Worm (Caenorhabditis elegans): ENCODE data around the gene gid-7.
A peak's percentile ranks its signal among the peaks of the same experiment; 100 is the strongest.

Gene gid-7

DNA sequence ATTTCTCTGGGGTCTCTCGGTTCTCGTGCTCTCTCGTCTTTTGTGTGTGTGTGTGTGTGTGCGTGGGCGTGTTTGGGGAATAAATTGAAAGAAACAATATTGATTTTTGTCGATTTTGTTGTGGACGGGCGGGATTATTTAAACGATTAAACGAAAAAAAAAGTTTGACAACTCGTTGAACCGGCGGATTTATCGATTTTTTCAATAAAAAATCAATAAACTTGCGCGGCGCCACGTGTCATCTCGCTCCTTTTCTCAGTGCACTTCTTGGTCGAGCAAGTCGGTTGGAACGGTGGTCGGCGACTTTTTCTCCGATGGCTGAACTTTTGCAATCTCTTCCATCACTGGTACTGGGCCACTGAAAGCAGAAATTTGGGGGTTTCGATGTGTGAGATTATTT is 43.9 kb downstream of the gid-7 start:
- TF ChIP-seq ztf-29 (GFP tag; IDR thresholded peaks at IDR 0.05) = no peak
- TF ChIP-seq T22C8.4 (GFP tag; IDR thresholded peaks at IDR 0.05) = peak; percentile 79
- TF ChIP-seq flt-1 (GFP tag; IDR thresholded peaks at IDR 0.05) = no peak
- TF ChIP-seq ref-1 (GFP tag; conservative IDR thresholded peaks at IDR 0.05) = no peak

DNA sequence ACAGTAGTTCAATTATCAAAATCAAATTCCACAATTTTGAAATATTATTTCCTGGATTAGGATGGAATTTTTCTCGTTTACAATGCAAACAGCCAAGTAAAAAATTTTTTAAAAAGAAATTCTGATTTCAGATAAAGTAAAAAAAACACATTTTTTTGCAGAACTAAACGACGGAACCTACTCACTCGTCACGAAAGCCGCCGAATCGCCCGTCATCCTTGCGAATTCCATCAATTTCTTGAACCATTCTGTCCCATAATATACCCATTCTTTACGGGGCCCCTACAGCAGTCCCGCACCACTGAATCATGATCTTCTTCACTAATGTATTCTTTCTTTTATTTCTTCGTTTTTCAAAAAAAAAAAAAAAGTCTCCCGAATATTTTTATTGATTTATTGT is 44.7 kb downstream of the gid-7 start:
- TF ChIP-seq ztf-23 (GFP tag; IDR thresholded peaks at IDR 0.05) = no peak
- no peak for TF ChIP-seq ref-1 (GFP tag; conservative IDR thresholded peaks at IDR 0.05)
- TF ChIP-seq klf-2 (GFP tag; conservative IDR thresholded peaks at IDR 0.05) = no peak
- TF ChIP-seq T22C8.4 (GFP tag; IDR thresholded peaks at IDR 0.05) = no peak
- no peak for TF ChIP-seq cog-1 (tag; optimal IDR thresholded peaks at IDR 0.05)
- TF ChIP-seq med-1 (GFP tag; optimal IDR thresholded peaks at IDR 0.05; ENCODE audit: insufficient read depth) = no peak
- no peak for TF ChIP-seq ztf-29 (GFP tag; IDR thresholded peaks at IDR 0.05)
- TF ChIP-seq tab-1 (GFP tag; IDR thresholded peaks at IDR 0.05) = no peak
- TF ChIP-seq flt-1 (GFP tag; IDR thresholded peaks at IDR 0.05) = no peak

- TF ChIP-seq ref-1 (GFP tag; conservative IDR thresholded peaks at IDR 0.05) = no peak
- TF ChIP-seq cog-1 (tag; optimal IDR thresholded peaks at IDR 0.05) = no peak
- TF ChIP-seq T22C8.4 (GFP tag; IDR thresholded peaks at IDR 0.05) = no peak
- no peak for TF ChIP-seq ztf-23 (GFP tag; IDR thresholded peaks at IDR 0.05)
- no peak for TF ChIP-seq flt-1 (GFP tag; IDR thresholded peaks at IDR 0.05)
- no peak for TF ChIP-seq tab-1 (GFP tag; IDR thresholded peaks at IDR 0.05)
- TF ChIP-seq klf-2 (GFP tag; conservative IDR thresholded peaks at IDR 0.05) = no peak
Observed at ce11 chrV:3711544-3711943, 45.3 kb downstream of the gid-7 start.

- TF ChIP-seq ref-1 (GFP tag; conservative IDR thresholded peaks at IDR 0.05) (no peak), T22C8.4 (GFP tag; IDR thresholded peaks at IDR 0.05) (no peak), flt-1 (GFP tag; IDR thresholded peaks at IDR 0.05) (no peak), med-1 (GFP tag; optimal IDR thresholded peaks at IDR 0.05; ENCODE audit: insufficient read depth) (no peak), ztf-29 (GFP tag; IDR thresholded peaks at IDR 0.05) (no peak), tab-1 (GFP tag; IDR thresholded peaks at IDR 0.05) (no peak), klf-2 (GFP tag; conservative IDR thresholded peaks at IDR 0.05) (no peak), cog-1 (tag; optimal IDR thresholded peaks at IDR 0.05) (no peak), ztf-23 (GFP tag; IDR thresholded peaks at IDR 0.05) (no peak)
Observed at ce11 chrV:3706893-3707292, 50.0 kb downstream of the gid-7 start.

- TF ChIP-seq klf-2 (GFP tag; conservative IDR thresholded peaks at IDR 0.05) (no peak), ztf-29 (GFP tag; IDR thresholded peaks at IDR 0.05) (no peak), med-1 (GFP tag; optimal IDR thresholded peaks at IDR 0.05; ENCODE audit: insufficient read depth) (no peak), tab-1 (GFP tag; IDR thresholded peaks at IDR 0.05) (no peak)
Observed at ce11 chrV:3706167-3706566, 50.7 kb downstream of the gid-7 start.

- TF ChIP-seq flt-1 (GFP tag; IDR thresholded peaks at IDR 0.05) (no peak), T22C8.4 (GFP tag; IDR thresholded peaks at IDR 0.05) (no peak)
Observed at ce11 chrV:3704688-3705087, 52.2 kb downstream of the gid-7 start, which contains the start of gene lin-40. lin-40 (plus strand) TSS chrV:3704988.

ce11 chrV:3703888-3704287 is 53.0 kb downstream of the gid-7 start:
- no peak for TF ChIP-seq med-1 (GFP tag; optimal IDR thresholded peaks at IDR 0.05; ENCODE audit: insufficient read depth)
- TF ChIP-seq flt-1 (GFP tag; IDR thresholded peaks at IDR 0.05) = peak; percentile 69; the same call in 1 of the 2 replicates
- TF ChIP-seq cog-1 (tag; optimal IDR thresholded peaks at IDR 0.05) = peak; percentile 11
- TF ChIP-seq ref-1 (GFP tag; conservative IDR thresholded peaks at IDR 0.05) = no peak
- no peak for TF ChIP-seq tab-1 (GFP tag; IDR thresholded peaks at IDR 0.05)

- TF ChIP-seq klf-2 (GFP tag; conservative IDR thresholded peaks at IDR 0.05) (no peak), flt-1 (GFP tag; IDR thresholded peaks at IDR 0.05) (no peak), ztf-29 (GFP tag; IDR thresholded peaks at IDR 0.05) (no peak), cog-1 (tag; optimal IDR thresholded peaks at IDR 0.05) (no peak), tab-1 (GFP tag; IDR thresholded peaks at IDR 0.05) (no peak), T22C8.4 (GFP tag; IDR thresholded peaks at IDR 0.05) (no peak), ztf-23 (GFP tag; IDR thresholded peaks at IDR 0.05) (no peak), med-1 (GFP tag; optimal IDR thresholded peaks at IDR 0.05; ENCODE audit: insufficient read depth) (no peak), ref-1 (GFP tag; conservative IDR thresholded peaks at IDR 0.05) (no peak)
Observed at ce11 chrV:3702998-3703397, 53.9 kb downstream of the gid-7 start.

Data from whole organism, midembryonic.